Fruit fly (Drosophila melanogaster) whole organism, wandering third instar larva: ENCODE results near the gene CG12947.

ENCODE experiments used
- Abd-B ChIP-seq: fragments of >200 bp; optimal IDR thresholded peaks from 2 replicates; lab custom pipeline; 2017; ENCODE audit warnings: missing biosample characterization, missing genetic modification characterization
- CG32264 ChIP-seq: fragments of 200-800 bp; sonication (Bioruptor generic); optimal IDR thresholded peaks from 2 replicates; lab custom pipeline; 2016; ENCODE audit warnings: missing biosample characterization, missing genetic modification characterization
- CG9705 ChIP-seq: fragments of 200-800 bp; sonication (Bioruptor generic); optimal IDR thresholded peaks from 2 replicates; lab custom pipeline; 2018; ENCODE audit warnings: missing biosample characterization, mild to moderate bottlenecking, missing genetic modification characterization
- CrebA ChIP-seq: fragments of 200-800 bp; sonication (Bioruptor generic); optimal IDR thresholded peaks from 2 replicates; lab custom pipeline; 2016; ENCODE audit warnings: missing biosample characterization, mild to moderate bottlenecking, missing genetic modification characterization, borderline replicate concordance
- Dfd ChIP-seq: fragments of >200 bp; optimal IDR thresholded peaks from 2 replicates; lab custom pipeline; 2017; ENCODE audit warnings: missing biosample characterization, missing genetic modification characterization
- Dif ChIP-seq: fragments of 200-275, 200-300 bp; sonication (Bioruptor generic); optimal IDR thresholded peaks from 2 replicates; lab custom pipeline; 2018; ENCODE audit warnings: missing biosample characterization, missing genetic modification characterization; ENCODE audit not compliant: partially characterized antibody
- GATAd ChIP-seq: sonication (Bioruptor generic); optimal IDR thresholded peaks from 2 replicates; lab custom pipeline; 2016; ENCODE audit warnings: missing biosample characterization, missing genetic modification characterization
- HLH106 ChIP-seq: fragments of 200-800 bp; optimal IDR thresholded peaks from 3 replicates; lab custom pipeline; 2019; ENCODE audit warnings: missing biosample characterization, mild to moderate bottlenecking, missing genetic modification characterization, moderate library complexity
- Hnf4 ChIP-seq: fragments of 200-800 bp; sonication (Bioruptor generic); optimal IDR thresholded peaks from 2 replicates; lab custom pipeline; 2016; ENCODE audit warnings: missing biosample characterization, mild to moderate bottlenecking, missing genetic modification characterization
- Hr78 ChIP-seq: fragments of >200 bp; optimal IDR thresholded peaks from 2 replicates; lab custom pipeline; 2017; ENCODE audit warnings: missing biosample characterization, missing genetic modification characterization
- Hr83 ChIP-seq: fragments of 200-300 bp; sonication (Bioruptor generic); optimal IDR thresholded peaks from 2 replicates; lab custom pipeline; 2016; ENCODE audit warnings: missing biosample characterization, mild to moderate bottlenecking, missing genetic modification characterization, moderate library complexity; ENCODE audit not compliant: poor library complexity, severe bottlenecking
- Mio ChIP-seq: sonication (Bioruptor generic); optimal IDR thresholded peaks from 2 replicates; lab custom pipeline; 2016; ENCODE audit warnings: missing biosample characterization, missing genetic modification characterization
- Myc ChIP-seq: fragments of >200 bp; optimal IDR thresholded peaks from 2 replicates; lab custom pipeline; 2017
- N ChIP-seq: fragments of >200 bp; optimal IDR thresholded peaks from 2 replicates; lab custom pipeline; 2018; ENCODE audit warnings: missing biosample characterization, missing external identifiers, missing genetic modification characterization
- OdsH ChIP-seq: fragments of 200-800 bp; sonication (Bioruptor generic); optimal IDR thresholded peaks from 2 replicates; lab custom pipeline; 2016; ENCODE audit warnings: missing biosample characterization, mild to moderate bottlenecking, missing genetic modification characterization
- Rel ChIP-seq, 2 experiments: fragments of 200-800 bp; sonication (Bioruptor generic) in 1 of 2; optimal IDR thresholded peaks; 2 replicates in 1 of 2; 3 replicates in 1 of 2; lab custom pipeline; 2016 to 2019; ENCODE audit warnings: mild to moderate bottlenecking in 2 of 2, missing biosample characterization in 2 of 2, missing genetic modification characterization in 2 of 2, moderate library complexity in 1 of 2
- Sp1 ChIP-seq: fragments of 200-800 bp; sonication (Bioruptor generic); optimal IDR thresholded peaks from 3 replicates; lab custom pipeline; 2019; ENCODE audit warnings: missing biosample characterization, mild to moderate bottlenecking, missing genetic modification characterization, moderate library complexity
- Vsx2 ChIP-seq: fragments of 200-300, 225-300 bp; sonication (Bioruptor generic); optimal IDR thresholded peaks from 2 replicates; lab custom pipeline; 2018; ENCODE audit warnings: missing biosample characterization, missing genetic modification characterization; ENCODE audit not compliant: partially characterized antibody
- br ChIP-seq: fragments of 200-800 bp; sonication (Bioruptor generic); optimal IDR thresholded peaks from 2 replicates; lab custom pipeline; 2016; ENCODE audit warnings: missing biosample characterization, missing genetic modification characterization
- brk ChIP-seq: fragments of 200-800 bp; sonication (Bioruptor generic); optimal IDR thresholded peaks from 2 replicates; lab custom pipeline; 2016; ENCODE audit warnings: missing biosample characterization, mild to moderate bottlenecking, missing genetic modification characterization
- dmrt93B ChIP-seq: fragments of 200-800 bp; sonication (Bioruptor generic); optimal IDR thresholded peaks from 2 replicates; lab custom pipeline; 2018; ENCODE audit warnings: missing biosample characterization, mild to moderate bottlenecking, missing genetic modification characterization
- dsf ChIP-seq: sonication (Bioruptor generic); optimal IDR thresholded peaks from 2 replicates; lab custom pipeline; 2016; ENCODE audit warnings: missing biosample characterization, missing genetic modification characterization, borderline replicate concordance
- ey ChIP-seq: fragments of 200-800 bp; sonication (Bioruptor generic); optimal IDR thresholded peaks from 2 replicates; lab custom pipeline; 2016; ENCODE audit warnings: missing biosample characterization, missing genetic modification characterization
- foxo ChIP-seq, 2 experiments: fragments of 200-800 bp; sonication (Bioruptor generic); optimal IDR thresholded peaks; 2 replicates in 1 of 2; 3 replicates in 1 of 2; lab custom pipeline; 2016 to 2017; ENCODE audit warnings: missing biosample characterization in 2 of 2, missing genetic modification characterization in 2 of 2
- fru ChIP-seq: fragments of 200-800 bp; sonication (Bioruptor generic); optimal IDR thresholded peaks from 3 replicates; lab custom pipeline; 2016; ENCODE audit warnings: missing biosample characterization, mild to moderate bottlenecking, missing genetic modification characterization
- h ChIP-seq: fragments of 200-800 bp; sonication (Bioruptor generic); optimal IDR thresholded peaks from 3 replicates; lab custom pipeline; 2016; ENCODE audit warnings: missing biosample characterization, mild to moderate bottlenecking, missing genetic modification characterization
- jim ChIP-seq: fragments of 175-275, 200-325 bp; sonication (Bioruptor generic); optimal IDR thresholded peaks from 2 replicates; lab custom pipeline; 2016; ENCODE audit warnings: missing biosample characterization, mild to moderate bottlenecking, missing genetic modification characterization
- lola ChIP-seq: fragments of >200 bp; optimal IDR thresholded peaks from 2 replicates; lab custom pipeline; 2017; ENCODE audit warnings: missing biosample characterization, missing genetic modification characterization
- pan ChIP-seq: fragments of >200 bp; optimal IDR thresholded peaks from 2 replicates; lab custom pipeline; 2017
- psq ChIP-seq: fragments of 200-800 bp; sonication (Bioruptor generic); optimal IDR thresholded peaks from 3 replicates; lab custom pipeline; 2017; ENCODE audit warnings: missing biosample characterization, mild to moderate bottlenecking, missing genetic modification characterization, moderate library complexity
- rgr ChIP-seq: fragments of 200-800 bp; sonication (Bioruptor generic); optimal IDR thresholded peaks from 3 replicates; lab custom pipeline; 2016; ENCODE audit warnings: missing biosample characterization, mild to moderate bottlenecking, missing genetic modification characterization
- sage ChIP-seq: fragments of 200-800 bp; sonication (Bioruptor generic); optimal IDR thresholded peaks from 2 replicates; lab custom pipeline; 2016; ENCODE audit warnings: missing biosample characterization, mild to moderate bottlenecking, missing genetic modification characterization
- sv ChIP-seq: fragments of 200-800 bp; sonication (Bioruptor generic); optimal IDR thresholded peaks from 3 replicates; lab custom pipeline; 2016; ENCODE audit warnings: missing biosample characterization, missing genetic modification characterization
- tai ChIP-seq: sonication (Bioruptor generic); optimal IDR thresholded peaks from 2 replicates; lab custom pipeline; 2016; ENCODE audit warnings: missing biosample characterization, missing genetic modification characterization
- usp ChIP-seq: fragments of >200 bp; optimal IDR thresholded peaks from 2 replicates; lab custom pipeline; 2017; ENCODE audit warnings: missing biosample characterization, missing genetic modification characterization
- woc ChIP-seq: sonication (Bioruptor generic); optimal IDR thresholded peaks from 2 replicates; lab custom pipeline; 2016; ENCODE audit warnings: missing biosample characterization, mild to moderate bottlenecking, missing genetic modification characterization

CG12947 gene

DNA sequence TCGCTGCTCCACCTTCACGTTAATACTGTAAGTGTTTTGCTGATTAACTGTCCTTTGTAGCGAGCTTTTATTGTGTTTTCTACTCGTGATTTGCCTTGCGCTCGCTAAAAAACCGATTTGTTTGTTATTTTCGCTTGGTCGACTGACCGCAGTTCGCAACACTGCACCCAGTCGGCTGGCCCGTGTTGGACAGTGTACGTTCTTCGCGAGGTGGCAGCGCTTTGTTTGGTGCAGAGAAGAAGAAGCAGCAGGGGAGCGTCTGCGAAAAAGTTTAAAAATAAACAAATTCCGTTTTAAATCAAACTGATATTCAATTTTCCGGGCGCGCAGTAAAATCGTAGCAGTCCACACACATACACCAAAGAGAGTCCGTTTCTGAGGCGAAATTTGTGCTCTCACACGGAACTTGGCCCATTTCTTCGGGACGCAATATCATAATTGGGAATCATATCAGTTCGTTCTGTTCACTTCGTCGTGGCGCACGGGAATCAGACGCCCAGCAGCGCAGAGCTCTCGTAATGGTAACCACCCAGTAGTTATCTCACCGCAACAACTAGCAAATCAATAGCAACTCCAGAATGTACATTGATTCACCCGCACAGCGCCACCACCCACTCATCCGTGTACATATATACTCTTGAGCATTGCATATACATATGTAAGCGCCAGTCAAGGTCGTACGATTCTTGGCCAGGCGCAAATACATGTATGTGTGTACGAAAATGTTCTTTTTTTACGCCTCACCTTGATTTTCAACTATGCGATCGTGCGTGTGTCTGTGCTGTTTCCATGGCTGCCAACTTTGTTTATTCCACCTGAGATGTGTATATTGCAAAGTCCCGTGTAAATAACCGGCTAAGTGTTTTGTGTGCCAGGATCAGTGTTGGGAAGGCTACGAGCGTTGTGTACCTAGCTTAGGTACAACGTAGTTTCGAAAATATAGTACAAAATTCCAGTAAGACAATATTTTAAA, 12.0 kb upstream of the CG12947 start, which contains the start of gene Naa80 (continued):
- no peak for TF ChIP-seq pan
- TF ChIP-seq Hr83 (GFP tag; lab: Kevin White, UChicago) = peak; percentile 93
- TF ChIP-seq Abd-B (GFP tag; lab: Kevin White, UChicago) = no peak
- TF ChIP-seq foxo (GFP tag; optimal IDR thresholded peaks at IDR 0.05; lab: Kevin White, UChicago) = peak in 1 of 2 experiments; percentile 84

- TF ChIP-seq dmrt93B (GFP tag; lab: Kevin White, UChicago) = no peak
- TF ChIP-seq sage (GFP tag; lab: Kevin White, UChicago) = no peak
- no peak for TF ChIP-seq ey (GFP tag; lab: Kevin White, UChicago)
- TF ChIP-seq Rel (GFP tag; optimal IDR thresholded peaks at IDR 0.05; lab: Kevin White, UChicago) = no peak
- TF ChIP-seq Rel (tag; optimal IDR thresholded peaks at IDR 0.05; lab: Kevin White, UChicago) = no peak
- TF ChIP-seq Hr83 (GFP tag; lab: Kevin White, UChicago) = no peak
- TF ChIP-seq Abd-B (GFP tag; lab: Kevin White, UChicago) = no peak
- TF ChIP-seq Hnf4 (GFP tag; lab: Kevin White, UChicago) = no peak
- no peak for TF ChIP-seq brk
- no peak for TF ChIP-seq woc (GFP tag; lab: Kevin White, UChicago)
- TF ChIP-seq tai (GFP tag; lab: Kevin White, UChicago) = no peak
- no peak for TF ChIP-seq CG32264 (GFP tag; lab: Kevin White, UChicago)
- no peak for TF ChIP-seq Vsx2
- TF ChIP-seq GATAd (GFP tag; lab: Kevin White, UChicago) = no peak
- TF ChIP-seq Dfd (GFP tag; lab: Kevin White, UChicago) = no peak
- no peak for TF ChIP-seq CrebA
- TF ChIP-seq Dif (GFP tag; lab: Kevin White, UChicago) = no peak
- TF ChIP-seq OdsH = no peak
- no peak for TF ChIP-seq Mio (GFP tag; lab: Kevin White, UChicago)
These were observed 11.0 kb upstream of the CG12947 start, which contains the start of gene MED6 for dm6 chr3R:9768884-9769283. TSS of gene MED6 (minus strand) at chr3R:9768984.

DNA sequence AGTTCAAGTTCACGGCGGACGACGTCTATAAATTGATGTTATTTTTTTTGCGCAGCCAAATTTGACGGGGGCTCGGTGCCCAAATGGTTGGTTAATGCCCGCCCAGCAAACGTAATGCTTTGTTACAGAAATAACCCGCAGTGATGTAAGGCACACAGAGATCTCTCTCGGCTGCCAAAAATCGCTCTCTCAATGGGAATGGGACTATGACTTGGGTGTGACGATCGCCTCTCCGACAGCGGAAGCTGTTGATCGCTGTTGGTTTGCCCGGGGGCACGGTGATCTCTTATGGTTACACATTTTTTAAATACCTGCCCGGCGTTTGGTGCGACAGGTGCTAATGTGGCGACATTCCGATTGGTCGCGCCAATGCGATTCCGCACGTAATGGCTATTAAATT, 9.7 kb upstream of the CG12947 start:
- TF ChIP-seq CG32264 (GFP tag; lab: Kevin White, UChicago) = no peak
- no peak for TF ChIP-seq pan
- TF ChIP-seq OdsH = no peak
- TF ChIP-seq rgr (GFP tag; lab: Kevin White, UChicago) = no peak
- no peak for TF ChIP-seq usp (GFP tag; lab: Kevin White, UChicago)
- no peak for TF ChIP-seq Mio (GFP tag; lab: Kevin White, UChicago)
- TF ChIP-seq sv (GFP tag; lab: Kevin White, UChicago) = no peak
- TF ChIP-seq ey (GFP tag; lab: Kevin White, UChicago) = no peak
- no peak for TF ChIP-seq foxo (GFP tag; optimal IDR thresholded peaks at IDR 0.05; lab: Kevin White, UChicago)
- no peak for TF ChIP-seq brk
- no peak for TF ChIP-seq Sp1
- TF ChIP-seq Vsx2 = no peak
- TF ChIP-seq Hr83 (GFP tag; lab: Kevin White, UChicago) = no peak
- TF ChIP-seq CG9705 = no peak
- no peak for TF ChIP-seq Hnf4 (GFP tag; lab: Kevin White, UChicago)
- no peak for TF ChIP-seq lola
- TF ChIP-seq Myc (lab: Kevin White, UChicago) = no peak
- TF ChIP-seq h = no peak
- no peak for TF ChIP-seq Abd-B (GFP tag; lab: Kevin White, UChicago)
- no peak for TF ChIP-seq woc (GFP tag; lab: Kevin White, UChicago)
- TF ChIP-seq, all 38 proteins: peak for 0

DNA sequence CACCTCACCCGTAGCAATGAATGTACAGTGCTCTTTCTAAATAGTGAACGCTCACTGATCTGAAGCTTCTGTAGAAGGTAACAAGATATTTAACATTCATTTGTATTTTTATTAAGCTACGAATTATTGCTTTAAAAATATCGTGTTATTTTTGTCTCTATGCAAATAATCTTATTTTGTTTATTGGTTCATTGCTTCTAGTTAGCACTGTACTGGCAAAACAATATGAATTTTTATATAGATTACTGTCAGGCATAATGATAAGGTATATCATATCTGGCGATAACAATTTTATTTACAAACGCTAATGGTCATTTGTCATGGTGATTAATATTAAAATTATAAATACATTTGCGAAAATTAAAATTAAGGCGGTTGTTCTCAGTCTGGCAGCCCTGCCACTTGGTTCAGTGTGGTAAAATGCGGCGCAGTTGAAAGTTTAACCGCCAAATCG, 8.3 kb upstream of the CG12947 start, which contains the start of gene CG9471:
CG9471 (minus strand) TSS at position 24 of the 454 bp plus-strand sequence.
- TF ChIP-seq HLH106 = peak; percentile 95
- peak; percentile 86 for TF ChIP-seq GATAd (GFP tag; lab: Kevin White, UChicago)
- TF ChIP-seq sv (GFP tag; lab: Kevin White, UChicago) = peak; percentile 91
- peak; percentile 97 for TF ChIP-seq woc (GFP tag; lab: Kevin White, UChicago)
- TF ChIP-seq CG9705 = peak; percentile 88
- TF ChIP-seq pan = no peak
- peak; percentile 98 for TF ChIP-seq fru (GFP tag; lab: Kevin White, UChicago)
- TF ChIP-seq Dfd (GFP tag; lab: Kevin White, UChicago) = no peak
- peak; percentile 98 for TF ChIP-seq Hnf4 (GFP tag; lab: Kevin White, UChicago)
- no peak for TF ChIP-seq Abd-B (GFP tag; lab: Kevin White, UChicago)
- TF ChIP-seq brk = no peak
- TF ChIP-seq CG32264 (GFP tag; lab: Kevin White, UChicago) = peak; percentile 92
- no peak for TF ChIP-seq lola
- TF ChIP-seq h = peak; percentile 99
- peak; percentile 97 for TF ChIP-seq br (GFP tag; lab: Kevin White, UChicago)
- no peak for TF ChIP-seq tai (GFP tag; lab: Kevin White, UChicago)
- TF ChIP-seq Hr78 (GFP tag; lab: Kevin White, UChicago) = no peak
- peak; percentile 99 for TF ChIP-seq rgr (GFP tag; lab: Kevin White, UChicago)
- peak; percentile 94 for TF ChIP-seq psq
- TF ChIP-seq N = no peak
- no peak for TF ChIP-seq CrebA
- TF ChIP-seq dmrt93B (GFP tag; lab: Kevin White, UChicago) = peak; percentile 82
- TF ChIP-seq Sp1 = peak; percentile 96
- TF ChIP-seq ey (GFP tag; lab: Kevin White, UChicago) = peak; percentile 98
- TF ChIP-seq Mio (GFP tag; lab: Kevin White, UChicago) = peak; percentile 73
- peak; percentile 98 for TF ChIP-seq OdsH
- peak; percentile 41 for TF ChIP-seq Hr83 (GFP tag; lab: Kevin White, UChicago)
- peak; percentile 87 for TF ChIP-seq dsf (GFP tag; lab: Kevin White, UChicago)
- TF ChIP-seq Rel (GFP tag; optimal IDR thresholded peaks at IDR 0.05; lab: Kevin White, UChicago) = peak; percentile 89
- peak; percentile 87 for TF ChIP-seq Rel (tag; optimal IDR thresholded peaks at IDR 0.05; lab: Kevin White, UChicago)
- TF ChIP-seq usp (GFP tag; lab: Kevin White, UChicago) = no peak
- peak; percentile 5 for TF ChIP-seq jim
